Fruit fly (Drosophila melanogaster): ENCODE measurements around the gene Rsod.

Gene Rsod

dm6 chr3R:30170671-30171667, at the start of gene Rsod (continued):
- TF ChIP-seq Hr78 (GFP tag; optimal IDR thresholded peaks at IDR 0.05) (peak in 1 of 2 experiments; percentile 27), Trl (optimal IDR thresholded peaks at IDR 0.05) (peak in 1 of 2 experiments; percentile 8), Trl (GFP tag; optimal IDR thresholded peaks at IDR 0.05) (no peak), CG3847 (GFP tag; IDR thresholded peaks at IDR 0.05) (peak; percentile 31; the same call in 1 of the 2 replicates), fd102C (GFP tag; optimal IDR thresholded peaks at IDR 0.05) (no peak), ind (GFP tag; optimal IDR thresholded peaks at IDR 0.05) (peak; percentile 31), cg (GFP tag; optimal IDR thresholded peaks at IDR 0.05) (no peak), Fer1 (GFP tag; optimal IDR thresholded peaks at IDR 0.05) (no peak), Lhr (GFP tag; optimal IDR thresholded peaks at IDR 0.05) (peak; percentile 16), CG12299 (tag; optimal IDR thresholded peaks at IDR 0.05) (no peak), CG16815 (GFP tag; optimal IDR thresholded peaks at IDR 0.05) (peak; percentile 9), bab2 (GFP tag; optimal IDR thresholded peaks at IDR 0.05) (no peak), Scr (GFP tag; IDR thresholded peaks at IDR 0.05; ENCODE audit: partially characterized antibody) (no peak), CG4707 (GFP tag; optimal IDR thresholded peaks at IDR 0.05) (no peak), CG2678 (tag; optimal IDR thresholded peaks at IDR 0.05) (peak; percentile 63), wek (GFP tag; optimal IDR thresholded peaks at IDR 0.05) (no peak), C15 (GFP tag; IDR thresholded peaks at IDR 0.05) (no peak), bcd (GFP tag; optimal IDR thresholded peaks at IDR 0.05) (peak; percentile 36), toy (GFP tag; IDR thresholded peaks at IDR 0.05) (peak; percentile 60), slou (GFP tag; optimal IDR thresholded peaks at IDR 0.05) (no peak), corto (GFP tag; optimal IDR thresholded peaks at IDR 0.05) (peak; percentile 59), Hsf (GFP tag; optimal IDR thresholded peaks at IDR 0.05) (peak; percentile 47), Jarid2 (GFP tag; optimal IDR thresholded peaks at IDR 0.05) (peak; percentile 55), chinmo (GFP tag; IDR thresholded peaks at IDR 0.05; ENCODE audit: partially characterized antibody) (peak; percentile 87; the same call in 2 of the 4 replicates), lilli (GFP tag; optimal IDR thresholded peaks at IDR 0.05) (peak; percentile 32), caup (GFP tag; optimal IDR thresholded peaks at IDR 0.05; ENCODE audit: severe bottlenecking) (no peak), sens (GFP tag) (peak; percentile 89), gfzf (GFP tag; optimal IDR thresholded peaks at IDR 0.05) (no peak), CG15073 (GFP tag; optimal IDR thresholded peaks at IDR 0.05) (no peak), unc-4 (GFP tag; IDR thresholded peaks at IDR 0.05; ENCODE audit: partially characterized antibody) (no peak), lbe (GFP tag; optimal IDR thresholded peaks at IDR 0.05) (no peak), cas (GFP tag; IDR thresholded peaks at IDR 0.05) (peak; percentile 41; the same call in 1 of the 2 replicates), jumu (GFP tag; optimal IDR thresholded peaks at IDR 0.05) (no peak), grau (tag; optimal IDR thresholded peaks at IDR 0.05) (peak; percentile 43), gcm (GFP tag; optimal IDR thresholded peaks at IDR 0.05) (peak; percentile 14), CG13894 (tag; optimal IDR thresholded peaks at IDR 0.05) (no peak), CG15011 (GFP tag; optimal IDR thresholded peaks at IDR 0.05) (no peak), wor (GFP tag; IDR thresholded peaks at IDR 0.05) (peak; percentile 28; the same call in 1 of the 2 replicates), Ssrp (tag; optimal IDR thresholded peaks at IDR 0.05) (peak; percentile 50), CG2875 (GFP tag; optimal IDR thresholded peaks at IDR 0.05) (peak; percentile 60), CkIIα-i1 (GFP tag; IDR thresholded peaks at IDR 0.05) (no peak), kah (GFP tag; optimal IDR thresholded peaks at IDR 0.05) (no peak), knrl (GFP tag; IDR thresholded peaks at IDR 0.05; ENCODE audit: partially characterized antibody) (no peak), CG12942 (GFP tag; optimal IDR thresholded peaks at IDR 0.05) (no peak), NC2β (GFP tag; optimal IDR thresholded peaks at IDR 0.05) (no peak), CG7928 (GFP tag; optimal IDR thresholded peaks at IDR 0.05) (no peak), CG9797 (GFP tag; optimal IDR thresholded peaks at IDR 0.05) (no peak)

Data from whole organism, embryonic.